Fruit fly (Drosophila melanogaster) whole organism, wandering third instar larva: ENCODE data around the gene CG10211.

Source experiments
- Dfd ChIP-seq: fragments of >200 bp; optimal IDR thresholded peaks from 2 replicates; lab custom pipeline; 2017; ENCODE audit warnings: missing biosample characterization, missing genetic modification characterization
- Hr83 ChIP-seq: fragments of 200-300 bp; sonication (Bioruptor generic); optimal IDR thresholded peaks from 2 replicates; lab custom pipeline; 2016; ENCODE audit warnings: missing biosample characterization, mild to moderate bottlenecking, missing genetic modification characterization, moderate library complexity; ENCODE audit not compliant: poor library complexity, severe bottlenecking
- Myc ChIP-seq: fragments of >200 bp; optimal IDR thresholded peaks from 2 replicates; lab custom pipeline; 2017
- fru ChIP-seq: fragments of 200-800 bp; sonication (Bioruptor generic); optimal IDR thresholded peaks from 3 replicates; lab custom pipeline; 2016; ENCODE audit warnings: missing biosample characterization, mild to moderate bottlenecking, missing genetic modification characterization
- lola ChIP-seq: fragments of >200 bp; optimal IDR thresholded peaks from 2 replicates; lab custom pipeline; 2017; ENCODE audit warnings: missing biosample characterization, missing genetic modification characterization
- sv ChIP-seq: fragments of 200-800 bp; sonication (Bioruptor generic); optimal IDR thresholded peaks from 3 replicates; lab custom pipeline; 2016; ENCODE audit warnings: missing biosample characterization, missing genetic modification characterization

DNA sequence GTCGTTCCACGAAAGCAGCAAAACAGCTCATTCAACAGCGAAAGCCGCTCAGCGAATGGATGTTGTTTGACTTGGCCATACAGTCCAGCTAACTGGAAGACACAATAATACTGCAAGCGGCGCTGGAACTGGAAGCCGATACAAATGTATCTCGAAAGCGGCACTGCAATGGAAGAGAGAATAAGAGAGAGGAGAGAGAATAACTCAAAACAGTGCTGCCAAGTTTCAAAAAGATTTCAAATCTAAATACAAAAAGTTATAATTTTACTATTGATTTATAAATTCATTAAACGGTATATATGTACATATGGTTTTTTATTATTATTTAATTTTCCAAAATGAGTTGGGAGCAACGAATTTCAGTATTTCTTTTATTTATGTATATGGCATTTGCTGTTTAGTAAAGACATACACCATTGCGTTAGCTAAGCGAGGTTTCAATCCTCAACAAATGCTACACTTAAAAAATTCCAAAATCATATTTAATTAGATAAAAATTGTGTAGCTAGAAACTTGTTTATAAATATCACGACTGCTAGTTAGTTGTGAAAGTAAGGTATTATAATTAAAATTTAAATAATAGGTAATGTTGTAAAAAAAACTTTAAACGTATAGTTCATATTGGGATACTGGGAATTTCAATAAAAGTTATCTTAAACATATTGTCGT lies 32.8 kb upstream of the CG10211 start, which contains the start of gene CG10283:
- TF ChIP-seq sv (GFP tag; lab: Kevin White, UChicago): peak; percentile 12
- no peak for TF ChIP-seq fru (GFP tag; lab: Kevin White, UChicago)
- no peak for TF ChIP-seq Myc (lab: Kevin White, UChicago)
- TF ChIP-seq lola: no peak
- TF ChIP-seq Dfd (GFP tag; lab: Kevin White, UChicago): no peak
- peak; percentile 85 for TF ChIP-seq Hr83 (GFP tag; lab: Kevin White, UChicago)
